Fruit fly (Drosophila melanogaster) whole organism, embryonic: ENCODE measurements around the gene CG42449.

Source experiments
- Blimp-1 ChIP-seq: fragments of 200-800 bp; sonication (Bioruptor generic); optimal IDR thresholded peaks from 3 replicates; lab custom pipeline; 2018; ENCODE audit warnings: missing biosample characterization, missing genetic modification characterization, mild to moderate bottlenecking, moderate library complexity, missing genetic modification reagents
- CG17802 ChIP-seq: fragments of 200-800 bp; sonication (Bioruptor generic); optimal IDR thresholded peaks from 2 replicates; lab custom pipeline; 2018; ENCODE audit warnings: missing biosample characterization, mild to moderate bottlenecking, missing genetic modification characterization, moderate library complexity
- Dek ChIP-seq: fragments of 200-800 bp; sonication (Bioruptor generic); optimal IDR thresholded peaks from 3 replicates; lab custom pipeline; 2019; ENCODE audit warnings: missing biosample characterization, mild to moderate bottlenecking, missing genetic modification characterization, moderate library complexity
- gcm2 ChIP-seq: fragments of 200-800 bp; sonication (Bioruptor generic); optimal IDR thresholded peaks from 2 replicates; lab custom pipeline; 2016; ENCODE audit warnings: missing biosample characterization, missing genetic modification characterization
- nerfin-2 ChIP-seq: fragments of 200-800 bp; sonication (Bioruptor generic); IDR thresholded peaks from 2 replicates; pipeline ENCODE4 v1.3.6; 2022; ENCODE audit warnings: missing biosample characterization, missing genetic modification characterization; ENCODE audit not compliant: partially characterized antibody

DNA sequence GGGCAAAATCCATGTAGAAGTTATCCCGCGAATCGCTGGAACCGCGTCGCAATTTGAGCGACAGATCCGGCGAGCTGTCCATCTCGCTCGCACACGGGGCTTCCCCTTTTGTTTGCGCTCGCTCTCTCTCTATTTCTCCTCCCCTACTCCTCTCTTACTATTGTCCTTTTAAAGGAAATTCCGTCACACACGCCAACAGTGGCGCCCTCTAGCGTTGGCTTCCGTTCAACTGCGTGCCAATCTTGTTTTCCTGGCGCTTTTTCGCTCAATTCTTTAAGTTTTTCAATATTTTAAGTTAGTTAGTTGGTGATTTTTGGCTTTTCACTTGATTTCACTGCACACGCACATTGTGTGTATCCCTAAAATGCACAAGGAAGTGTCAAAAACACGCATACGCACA, 21.1 kb upstream of the CG42449 start:
- TF ChIP-seq gcm2, result no peak
- TF ChIP-seq CG17802 (tag; lab: Kevin White, UChicago), result no peak
- TF ChIP-seq Blimp-1, result no peak
- TF ChIP-seq Dek (tag; lab: Kevin White, UChicago), result no peak
- no peak for TF ChIP-seq nerfin-2
